Worm (Caenorhabditis elegans): Measurements from ENCODE around the gene C49H3.16.

ce11 chrIV:7938834-7939233 is 18.6 kb downstream of the C49H3.16 start, which contains the start of gene F20D12.7:
- TF ChIP-seq W03F9.2 (tag; optimal IDR thresholded peaks at IDR 0.05) (no peak), dao-5 (tag; optimal IDR thresholded peaks at IDR 0.05) (no peak)

Data from whole organism, L4/young adult.